Fruit fly (Drosophila melanogaster) whole organism, wandering third instar larva: Measurements from ENCODE around the gene beta-Spec.

Experiments
- Dfd ChIP-seq: fragments of >200 bp; optimal IDR thresholded peaks from 2 replicates; lab custom pipeline; 2017; ENCODE audit warnings: missing biosample characterization, missing genetic modification characterization
- Hr78 ChIP-seq: fragments of >200 bp; optimal IDR thresholded peaks from 2 replicates; lab custom pipeline; 2017; ENCODE audit warnings: missing biosample characterization, missing genetic modification characterization
- Hr83 ChIP-seq: fragments of 200-300 bp; sonication (Bioruptor generic); optimal IDR thresholded peaks from 2 replicates; lab custom pipeline; 2016; ENCODE audit warnings: missing biosample characterization, mild to moderate bottlenecking, missing genetic modification characterization, moderate library complexity; ENCODE audit not compliant: poor library complexity, severe bottlenecking
- Vsx2 ChIP-seq: fragments of 200-300, 225-300 bp; sonication (Bioruptor generic); optimal IDR thresholded peaks from 2 replicates; lab custom pipeline; 2018; ENCODE audit warnings: missing biosample characterization, missing genetic modification characterization; ENCODE audit not compliant: partially characterized antibody
- brk ChIP-seq: fragments of 200-800 bp; sonication (Bioruptor generic); optimal IDR thresholded peaks from 2 replicates; lab custom pipeline; 2016; ENCODE audit warnings: missing biosample characterization, mild to moderate bottlenecking, missing genetic modification characterization
- lola ChIP-seq: fragments of >200 bp; optimal IDR thresholded peaks from 2 replicates; lab custom pipeline; 2017; ENCODE audit warnings: missing biosample characterization, missing genetic modification characterization
- psq ChIP-seq: fragments of 200-800 bp; sonication (Bioruptor generic); optimal IDR thresholded peaks from 3 replicates; lab custom pipeline; 2017; ENCODE audit warnings: missing biosample characterization, mild to moderate bottlenecking, missing genetic modification characterization, moderate library complexity
- usp ChIP-seq: fragments of >200 bp; optimal IDR thresholded peaks from 2 replicates; lab custom pipeline; 2017; ENCODE audit warnings: missing biosample characterization, missing genetic modification characterization
- woc ChIP-seq: sonication (Bioruptor generic); optimal IDR thresholded peaks from 2 replicates; lab custom pipeline; 2016; ENCODE audit warnings: missing biosample characterization, mild to moderate bottlenecking, missing genetic modification characterization

dm6 chrX:17679642-17680571 is 22.7 kb downstream of the beta-Spec start:
- TF ChIP-seq Hr78 (GFP tag; lab: Kevin White, UChicago), result no peak
- no peak for TF ChIP-seq Vsx2 (GFP tag; lab: Kevin White, UChicago)
- TF ChIP-seq Hr83, result no peak
- TF ChIP-seq brk (GFP tag; lab: Kevin White, UChicago), result no peak
- no peak for TF ChIP-seq usp (GFP tag; lab: Kevin White, UChicago)
- peak; percentile 6 for TF ChIP-seq woc (GFP tag; lab: Kevin White, UChicago)
- no peak for TF ChIP-seq lola
- TF ChIP-seq Dfd (GFP tag; lab: Kevin White, UChicago), result no peak
- peak; percentile 38 for TF ChIP-seq psq
